Fruit fly (Drosophila melanogaster) whole organism, embryonic: ENCODE data around the gene CG12723.

Experiments
- Aef1 ChIP-seq: fragments of 200-800 bp; sonication (Bioruptor generic); IDR thresholded peaks from 3 replicates; pipeline ENCODE4 v1.3.6; 2022; ENCODE audit warnings: missing biosample characterization, missing genetic modification characterization
- Asciz ChIP-seq: fragments of 200-800 bp; sonication (Bioruptor generic); optimal IDR thresholded peaks from 2 replicates; lab custom pipeline; 2017; ENCODE audit warnings: missing biosample characterization, mild to moderate bottlenecking, missing genetic modification characterization, missing genetic modification reagents
- Blimp-1 ChIP-seq: fragments of 200-800 bp; sonication (Bioruptor generic); optimal IDR thresholded peaks from 3 replicates; lab custom pipeline; 2018; ENCODE audit warnings: missing biosample characterization, missing genetic modification characterization, mild to moderate bottlenecking, moderate library complexity, missing genetic modification reagents
- CG14710 ChIP-seq: fragments of 200-800 bp; sonication (Bioruptor generic); optimal IDR thresholded peaks from 3 replicates; lab custom pipeline; 2019; ENCODE audit warnings: missing biosample characterization, mild to moderate bottlenecking, missing genetic modification characterization, moderate library complexity
- CG16779 ChIP-seq: fragments of 200-800 bp; sonication (Bioruptor generic); IDR thresholded peaks from 2 replicates; pipeline ENCODE4 v1.3.6; 2022; ENCODE audit warnings: missing biosample characterization, missing genetic modification characterization
- CG17359 ChIP-seq: fragments of 200-800 bp; sonication (Bioruptor generic); optimal IDR thresholded peaks from 3 replicates; lab custom pipeline; 2018; ENCODE audit warnings: missing biosample characterization, mild to moderate bottlenecking, missing genetic modification characterization, moderate library complexity
- CG17829 ChIP-seq: fragments of 200-800 bp; optimal IDR thresholded peaks from 2 replicates; lab custom pipeline; 2019; ENCODE audit warnings: missing biosample characterization, mild to moderate bottlenecking, missing genetic modification characterization, moderate library complexity
- CG18599 ChIP-seq: fragments of 200-800 bp; sonication (Bioruptor generic); optimal IDR thresholded peaks from 3 replicates; lab custom pipeline; 2017; ENCODE audit warnings: missing biosample characterization, missing genetic modification characterization, mild to moderate bottlenecking, moderate library complexity, missing genetic modification reagents
- CG2202 ChIP-seq: fragments of 200-800 bp; sonication (Bioruptor generic); optimal IDR thresholded peaks from 2 replicates; lab custom pipeline; 2018; ENCODE audit warnings: missing biosample characterization, mild to moderate bottlenecking, missing genetic modification characterization
- CG31388 ChIP-seq: fragments of 200-800 bp; sonication (Bioruptor generic); optimal IDR thresholded peaks from 2 replicates; lab custom pipeline; 2016; ENCODE audit warnings: missing biosample characterization, missing genetic modification characterization
- CG31441 ChIP-seq: fragments of 200-800 bp; sonication (Bioruptor generic); IDR thresholded peaks from 2 replicates; pipeline ENCODE4 v1.3.6; 2022; ENCODE audit warnings: missing biosample characterization, missing genetic modification characterization
- CG4424 ChIP-seq: fragments of 200-800 bp; sonication (Bioruptor generic); optimal IDR thresholded peaks from 3 replicates; lab custom pipeline; 2016; ENCODE audit warnings: missing biosample characterization, missing genetic modification characterization
- CG8388 ChIP-seq: fragments of 200-800 bp; sonication (Bioruptor generic); optimal IDR thresholded peaks from 2 replicates; lab custom pipeline; 2019; ENCODE audit warnings: missing biosample characterization, mild to moderate bottlenecking, missing genetic modification characterization, moderate library complexity
- CG8924 ChIP-seq: fragments of 200-800 bp; optimal IDR thresholded peaks from 3 replicates; lab custom pipeline; 2019; ENCODE audit warnings: missing biosample characterization, mild to moderate bottlenecking, missing genetic modification characterization, moderate library complexity
- CG9727 ChIP-seq: fragments of 200-800 bp; sonication (Bioruptor generic); optimal IDR thresholded peaks from 3 replicates; lab custom pipeline; 2017; ENCODE audit warnings: missing biosample characterization, mild to moderate bottlenecking, missing genetic modification characterization
- CoRest ChIP-seq: fragments of 200-800 bp; sonication (Bioruptor generic); optimal IDR thresholded peaks from 3 replicates; lab custom pipeline; 2018; ENCODE audit warnings: missing biosample characterization, mild to moderate bottlenecking, missing genetic modification characterization, moderate library complexity
- D ChIP-seq, 2 experiments: fragments of 200-800 bp in 1 of 2; fragments of >200 bp in 1 of 2; sonication (Bioruptor generic) in 1 of 2; optimal IDR thresholded peaks; 2 replicates in 1 of 2; 3 replicates in 1 of 2; lab custom pipeline; 2017; ENCODE audit warnings: mild to moderate bottlenecking in 1 of 2, missing biosample characterization in 1 of 2, missing genetic modification characterization in 1 of 2, missing genetic modification reagents in 1 of 2
- Doc2 ChIP-seq: fragments of 200-800 bp; sonication (Bioruptor generic); IDR thresholded peaks from 2 replicates; pipeline ENCODE4 v1.3.6; 2022; ENCODE audit warnings: missing biosample characterization, missing genetic modification characterization
- Drgx ChIP-seq: fragments of 200-800 bp; sonication (Bioruptor generic); IDR thresholded peaks from 2 replicates; pipeline ENCODE4 v1.3.6; 2022; ENCODE audit warnings: missing biosample characterization, missing genetic modification characterization
- Eip74EF ChIP-seq, 2 experiments: fragments of 200-800 bp in 1 of 2; fragments of >200 bp in 1 of 2; sonication (Bioruptor generic) in 1 of 2; optimal IDR thresholded peaks; 2 replicates each; lab custom pipeline; 2017 to 2019; ENCODE audit warnings: missing biosample characterization in 2 of 2, missing genetic modification characterization in 2 of 2, mild to moderate bottlenecking in 1 of 2, moderate library complexity in 1 of 2
- Hr51 ChIP-seq, 2 experiments: fragments of 200-800 bp; sonication (Bioruptor generic); optimal IDR thresholded peaks; 2 replicates in 1 of 2; 3 replicates in 1 of 2; lab custom pipeline; 2016 to 2018; ENCODE audit warnings: missing biosample characterization in 2 of 2, missing genetic modification characterization in 2 of 2, mild to moderate bottlenecking in 1 of 2, moderate library complexity in 1 of 2
- Pdp1 ChIP-seq, 2 experiments: fragments of 200-800 bp; sonication (Bioruptor generic); optimal IDR thresholded peaks; 3 replicates each; lab custom pipeline; 2016; ENCODE audit warnings: missing biosample characterization in 2 of 2, missing genetic modification characterization in 2 of 2, mild to moderate bottlenecking in 1 of 2, moderate library complexity in 1 of 2
- Six4 ChIP-seq: fragments of 200-800 bp; sonication (Bioruptor generic); optimal IDR thresholded peaks from 2 replicates; lab custom pipeline; 2016; ENCODE audit warnings: missing biosample characterization, missing genetic modification characterization
- az2 ChIP-seq: fragments of 200-800 bp; sonication (Bioruptor generic); optimal IDR thresholded peaks from 3 replicates; lab custom pipeline; 2016; ENCODE audit warnings: missing biosample characterization, missing genetic modification characterization
- bbx ChIP-seq: fragments of 200-800 bp; sonication (Bioruptor generic); IDR thresholded peaks from 2 replicates; pipeline ENCODE4 v1.3.6; 2022; ENCODE audit warnings: missing biosample characterization, missing genetic modification characterization; ENCODE audit not compliant: partially characterized antibody
- bcd ChIP-seq: fragments of 200-800 bp; sonication (Bioruptor generic); optimal IDR thresholded peaks from 2 replicates; lab custom pipeline; 2017; ENCODE audit warnings: missing biosample characterization, mild to moderate bottlenecking, missing genetic modification characterization
- dmrt99B ChIP-seq: fragments of 200-800 bp; sonication (Bioruptor generic); optimal IDR thresholded peaks from 2 replicates; lab custom pipeline; 2018; ENCODE audit warnings: missing biosample characterization, mild to moderate bottlenecking, missing genetic modification characterization, moderate library complexity
- esg ChIP-seq: fragments of 200-800 bp; sonication (Bioruptor generic); conservative IDR thresholded peaks from 2 replicates; pipeline ENCODE4 v1.3.6; 2022; ENCODE audit warnings: missing biosample characterization, missing genetic modification characterization
- eve ChIP-seq, 2 experiments: fragments of >200 bp; optimal IDR thresholded peaks; 2 replicates each; lab custom pipeline; 2017; ENCODE audit warnings: missing biosample characterization in 2 of 2, missing genetic modification characterization in 2 of 2
- fd96Cb ChIP-seq: fragments of 200-800 bp; sonication (Bioruptor generic); optimal IDR thresholded peaks from 2 replicates; lab custom pipeline; 2018; ENCODE audit warnings: missing biosample characterization, mild to moderate bottlenecking, missing genetic modification characterization, moderate library complexity
- gcm ChIP-seq: fragments of 200-800 bp; sonication (Bioruptor generic); optimal IDR thresholded peaks from 2 replicates; lab custom pipeline; 2019; ENCODE audit warnings: missing biosample characterization, mild to moderate bottlenecking, missing genetic modification characterization, moderate library complexity
- hkb ChIP-seq, 2 experiments: fragments of 200-800 bp in 1 of 2; fragments of >200 bp in 1 of 2; sonication (Bioruptor generic) in 1 of 2; IDR thresholded peaks in 1 of 2; optimal IDR thresholded peaks in 1 of 2; 2 replicates each; pipeline versions ENCODE4 v1.3.6 to Lab custom; 2017 to 2022; ENCODE audit warnings: missing biosample characterization in 1 of 2, missing genetic modification characterization in 1 of 2
- kay ChIP-seq: fragments of 200-800 bp; sonication (Bioruptor generic); optimal IDR thresholded peaks from 2 replicates; lab custom pipeline; 2016; ENCODE audit warnings: missing biosample characterization, missing genetic modification characterization
- oc ChIP-seq: fragments of 200-800 bp; sonication (Bioruptor generic); optimal IDR thresholded peaks from 2 replicates; lab custom pipeline; 2018; ENCODE audit warnings: missing biosample characterization, mild to moderate bottlenecking, missing genetic modification characterization, moderate library complexity
- org-1 ChIP-seq: fragments of 200-800 bp; sonication (Bioruptor generic); optimal IDR thresholded peaks from 2 replicates; lab custom pipeline; 2017; ENCODE audit warnings: missing biosample characterization, missing genetic modification characterization
- so ChIP-seq: fragments of 200-800 bp; sonication (Bioruptor generic); IDR thresholded peaks from 3 replicates; pipeline ENCODE4 v1.3.6; 2022; ENCODE audit warnings: missing biosample characterization, missing genetic modification characterization
- tap ChIP-seq: fragments of 200-800 bp; optimal IDR thresholded peaks from 3 replicates; lab custom pipeline; 2019; ENCODE audit warnings: missing biosample characterization, mild to moderate bottlenecking, missing genetic modification characterization, moderate library complexity
- trem ChIP-seq: fragments of 200-800 bp; optimal IDR thresholded peaks from 3 replicates; lab custom pipeline; 2019; ENCODE audit warnings: missing biosample characterization, mild to moderate bottlenecking, missing genetic modification characterization, moderate library complexity
- vfl ChIP-seq: fragments of 200-800 bp; sonication (Bioruptor generic); optimal IDR thresholded peaks from 2 replicates; lab custom pipeline; 2016; ENCODE audit warnings: missing biosample characterization, missing genetic modification characterization
- zen2 ChIP-seq: fragments of 200-800 bp; sonication (Bioruptor generic); IDR thresholded peaks from 3 replicates; pipeline ENCODE4 v1.3.6; 2022; ENCODE audit warnings: missing biosample characterization, missing genetic modification characterization; ENCODE audit not compliant: partially characterized antibody

The CG12723 gene

dm6 chrX:13226478-13226877 lies 34.8 kb upstream of the CG12723 start (continued):
- TF ChIP-seq CoRest (tag; lab: Kevin White, UChicago) (peak; percentile 46), CG16779 (no peak), hkb (optimal IDR thresholded peaks at IDR 0.05; lab: Kevin White, UChicago) (no peak), hkb (GFP tag; IDR thresholded peaks at IDR 0.05; lab: Robert Waterston, UW) (peak; percentile 42; the same call in 1 of the 2 replicates), Aef1 (GFP tag; lab: Robert Waterston, UW) (no peak), tap (tag; lab: Kevin White, UChicago) (peak; percentile 41), CG17829 (tag; lab: Kevin White, UChicago) (peak; percentile 40), eve (GFP tag; optimal IDR thresholded peaks at IDR 0.05; lab: Kevin White, UChicago) (no peak), CG31388 (GFP tag; lab: Kevin White, UChicago) (no peak), CG8924 (peak; percentile 47), zen2 (GFP tag; lab: Robert Waterston, UW) (no peak), CG17359 (tag; lab: Kevin White, UChicago) (peak; percentile 64), dmrt99B (peak; percentile 70), CG2202 (tag; lab: Kevin White, UChicago) (no peak), CG18599 (GFP tag; lab: Kevin White, UChicago) (peak; percentile 10), fd96Cb (tag; lab: Kevin White, UChicago) (peak; percentile 45), bcd (GFP tag; lab: Kevin White, UChicago) (peak; percentile 14), D (optimal IDR thresholded peaks at IDR 0.05; lab: Kevin White, UChicago) (no peak), D (GFP tag; optimal IDR thresholded peaks at IDR 0.05; lab: Kevin White, UChicago) (peak; percentile 23), Pdp1 (GFP tag; optimal IDR thresholded peaks at IDR 0.05; lab: Kevin White, UChicago) (no peak), trem (tag; lab: Kevin White, UChicago) (peak; percentile 9), Eip74EF (GFP tag; optimal IDR thresholded peaks at IDR 0.05; lab: Kevin White, UChicago) (peak in 1 of 2 experiments; percentile 2), bbx (GFP tag; lab: Robert Waterston, UW) (no peak), kay (GFP tag; lab: Kevin White, UChicago) (no peak), Blimp-1 (GFP tag; lab: Kevin White, UChicago) (peak; percentile 53), CG4424 (GFP tag; lab: Kevin White, UChicago) (peak; percentile 30), esg (GFP tag; lab: Robert Waterston, UW) (no peak), Hr51 (GFP tag; optimal IDR thresholded peaks at IDR 0.05; lab: Kevin White, UChicago) (peak in 1 of 2 experiments; percentile 66), Doc2 (GFP tag; lab: Robert Waterston, UW) (no peak), vfl (GFP tag; lab: Kevin White, UChicago) (no peak), CG9727 (GFP tag; lab: Kevin White, UChicago) (peak; percentile 8), az2 (peak; percentile 11), gcm (GFP tag; lab: Kevin White, UChicago) (peak; percentile 50), CG8388 (peak; percentile 49), oc (tag; lab: Kevin White, UChicago) (peak; percentile 9), so (GFP tag; lab: Robert Waterston, UW) (no peak), Six4 (GFP tag; lab: Kevin White, UChicago) (peak; percentile 6), org-1 (GFP tag; lab: Kevin White, UChicago) (peak; percentile 7), CG31441 (peak; percentile 67), Drgx (GFP tag; lab: Robert Waterston, UW) (peak; percentile 55; the same call in 1 of the 2 replicates), CG14710 (peak; percentile 42), Asciz (GFP tag; lab: Kevin White, UChicago) (peak; percentile 49)
